Fruit fly (Drosophila melanogaster) whole organism, pupa: ENCODE data around the gene vrs.

ENCODE experiments used
- CG10348 ChIP-seq: fragments of 200-800 bp; sonication (Bioruptor generic); IDR thresholded peaks from 2 replicates; pipeline ENCODE4 v1.3.6; 2022; ENCODE audit warnings: missing biosample characterization, missing genetic modification characterization
- CG12605 ChIP-seq: fragments of 200-800 bp; sonication (Bioruptor generic); IDR thresholded peaks from 2 replicates; pipeline ENCODE4 v1.3.6; 2022; ENCODE audit warnings: missing biosample characterization, missing genetic modification characterization
- CG13204 ChIP-seq: fragments of 200-800 bp; sonication (Bioruptor generic); optimal IDR thresholded peaks from 2 replicates; lab custom pipeline; 2018; ENCODE audit warnings: missing biosample characterization, mild to moderate bottlenecking, missing genetic modification characterization, moderate library complexity
- CG14655 ChIP-seq: fragments of 200-800 bp; sonication (Bioruptor generic); optimal IDR thresholded peaks from 3 replicates; lab custom pipeline; 2017; ENCODE audit warnings: mild to moderate bottlenecking, missing biosample characterization, missing genetic modification reagents, missing genetic modification characterization
- CG15710 ChIP-seq: fragments of 200-800 bp; sonication (Bioruptor generic); optimal IDR thresholded peaks from 2 replicates; lab custom pipeline; 2018; ENCODE audit warnings: missing biosample characterization, mild to moderate bottlenecking, missing genetic modification characterization, moderate library complexity
- CG17806 ChIP-seq: fragments of 200-800 bp; sonication (Bioruptor generic); optimal IDR thresholded peaks from 2 replicates; lab custom pipeline; 2018; ENCODE audit warnings: missing biosample characterization, mild to moderate bottlenecking, missing genetic modification characterization, moderate library complexity
- CG32121 ChIP-seq: fragments of 200-800 bp; sonication (Bioruptor generic); IDR thresholded peaks from 2 replicates; pipeline ENCODE4 v1.3.6; 2022; ENCODE audit warnings: missing biosample characterization, missing genetic modification characterization
- CG34367 ChIP-seq: fragments of 200-800 bp; sonication (Bioruptor generic); optimal IDR thresholded peaks from 2 replicates; lab custom pipeline; 2018; ENCODE audit warnings: missing biosample characterization, mild to moderate bottlenecking, missing genetic modification characterization
- CG4496 ChIP-seq: fragments of 200-800 bp; sonication (Bioruptor generic); IDR thresholded peaks from 3 replicates; pipeline ENCODE4 v1.3.6; 2022; ENCODE audit warnings: missing biosample characterization, missing genetic modification characterization
- CG8159 ChIP-seq: fragments of 200-800 bp; sonication (Bioruptor generic); optimal IDR thresholded peaks from 3 replicates; lab custom pipeline; 2018; ENCODE audit warnings: missing biosample characterization, mild to moderate bottlenecking, missing genetic modification characterization, moderate library complexity
- CG8301 ChIP-seq: fragments of 200-800 bp; sonication (Bioruptor generic); optimal IDR thresholded peaks from 2 replicates; lab custom pipeline; 2018; ENCODE audit warnings: missing biosample characterization, mild to moderate bottlenecking, missing genetic modification characterization
- CG9948 ChIP-seq: fragments of 200-800 bp; sonication (Bioruptor generic); optimal IDR thresholded peaks from 2 replicates; lab custom pipeline; 2018; ENCODE audit warnings: missing biosample characterization, mild to moderate bottlenecking, missing genetic modification characterization, moderate library complexity
- D1 ChIP-seq: fragments of 200-800 bp; sonication (Bioruptor generic); optimal IDR thresholded peaks from 2 replicates; lab custom pipeline; 2018; ENCODE audit warnings: missing biosample characterization, mild to moderate bottlenecking, missing genetic modification characterization, moderate library complexity
- EcR ChIP-seq: fragments of 200-800 bp; sonication (Bioruptor generic); optimal IDR thresholded peaks from 3 replicates; lab custom pipeline; 2019; ENCODE audit warnings: missing biosample characterization, missing genetic modification characterization, mild to moderate bottlenecking, moderate library complexity, missing genetic modification reagents
- Ets98B ChIP-seq: fragments of 200-800 bp; sonication (Bioruptor generic); IDR thresholded peaks from 2 replicates; pipeline ENCODE4 v1.3.6; 2022; ENCODE audit warnings: missing biosample characterization, missing genetic modification characterization
- Pif1A ChIP-seq: fragments of 200-800 bp; sonication (Bioruptor generic); optimal IDR thresholded peaks from 3 replicates; lab custom pipeline; 2016; ENCODE audit warnings: missing biosample characterization, missing genetic modification characterization
- Pif1B ChIP-seq: fragments of 200-800 bp; sonication (Bioruptor generic); optimal IDR thresholded peaks from 3 replicates; lab custom pipeline; 2016; ENCODE audit warnings: missing biosample characterization, missing genetic modification characterization
- Snoo ChIP-seq: fragments of 200-800 bp; sonication (Bioruptor generic); optimal IDR thresholded peaks from 3 replicates; lab custom pipeline; 2017; ENCODE audit warnings: missing biosample characterization, mild to moderate bottlenecking, missing genetic modification characterization, inconsistent platforms
- fd96Ca ChIP-seq: fragments of 200-800 bp; sonication (Bioruptor generic); IDR thresholded peaks from 3 replicates; pipeline ENCODE4 v1.3.6; 2022; ENCODE audit warnings: missing biosample characterization, missing genetic modification characterization
- gl ChIP-seq: fragments of 200-800 bp; sonication (Bioruptor generic); optimal IDR thresholded peaks from 2 replicates; lab custom pipeline; 2018; ENCODE audit warnings: missing biosample characterization, mild to moderate bottlenecking, missing genetic modification characterization
- rn ChIP-seq: fragments of 200-800 bp; sonication (Bioruptor generic); IDR thresholded peaks from 2 replicates; pipeline ENCODE4 v1.3.6; 2022; ENCODE audit warnings: missing biosample characterization, missing genetic modification characterization

The vrs gene

DNA sequence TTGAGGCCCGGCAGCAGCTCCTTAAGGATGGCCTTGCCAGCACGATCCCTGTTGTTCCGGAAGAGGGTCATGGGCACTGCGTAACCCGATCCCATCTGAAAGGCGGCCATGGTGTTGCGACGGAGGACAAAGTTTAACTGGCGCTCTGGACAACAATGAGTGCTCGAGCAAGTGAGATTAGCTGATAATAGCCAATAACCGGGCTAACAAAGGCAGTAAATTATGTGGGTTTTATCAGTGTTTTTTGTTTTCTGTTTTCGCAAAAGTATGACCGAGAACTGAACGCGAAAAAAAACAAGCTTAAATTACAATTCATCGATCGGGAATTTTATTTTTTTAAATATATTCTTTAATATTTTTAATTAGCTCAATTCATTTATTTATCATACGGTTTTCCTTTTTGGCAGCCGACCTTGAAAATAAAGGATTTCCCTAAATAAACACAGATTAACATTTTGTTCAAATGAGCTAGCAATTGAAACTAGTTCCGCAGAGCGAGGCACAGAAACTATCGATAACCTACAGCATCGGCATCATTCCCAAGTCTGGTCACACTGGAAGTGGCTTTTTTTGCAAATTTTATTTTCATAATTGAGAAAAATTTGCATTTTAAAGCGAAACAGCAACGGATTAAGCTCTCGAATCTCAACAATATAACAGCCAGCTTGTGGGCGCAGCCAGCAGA, 34.0 kb upstream of the vrs start, which contains the start of the genes Dip-C and pps:
Gene Dip-C, minus strand, starts transcription at position 486 of the 685 bp plus-strand sequence.
Gene pps, plus strand, starts transcription at position 555 of the 685 bp plus-strand sequence.
- TF ChIP-seq CG17806 (tag; lab: Kevin White, UChicago) (no peak), EcR (GFP tag; lab: Kevin White, UChicago) (peak; percentile 24)

DNA sequence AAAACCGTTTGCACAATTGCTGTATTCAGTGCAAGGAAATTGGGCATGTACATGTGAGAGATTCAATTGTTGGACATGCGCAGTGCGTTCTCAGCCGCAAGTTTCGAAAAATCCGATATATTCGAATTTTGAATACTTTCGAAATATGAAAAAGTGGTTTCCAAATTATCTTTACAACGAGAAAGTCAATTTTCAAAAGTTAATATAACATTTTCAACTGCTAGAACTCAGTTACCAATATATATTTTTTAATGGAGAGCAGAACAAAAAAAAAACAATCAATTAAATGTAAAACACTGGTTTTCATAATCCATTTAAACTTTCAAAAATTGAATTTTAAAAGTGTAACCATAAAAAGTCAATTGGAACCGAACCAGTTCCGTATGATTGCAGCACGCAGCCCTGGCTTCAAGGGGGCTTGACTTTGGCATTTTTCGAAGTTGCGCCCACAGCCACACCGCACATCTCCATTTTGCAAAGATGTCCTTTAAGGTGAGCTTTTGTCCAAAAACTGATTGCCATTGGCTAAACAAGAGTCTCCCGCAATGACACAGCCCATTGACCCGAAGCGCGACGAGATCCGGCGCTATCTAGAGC, 25.0 kb upstream of the vrs start, which contains the start of the genes Scgbeta and CG17202:
Gene Scgbeta, minus strand, starts transcription at position 51 of the 597 bp plus-strand sequence.
Gene CG17202, plus strand, starts transcription at position 390 of the 597 bp plus-strand sequence.
- no peak for TF ChIP-seq EcR (GFP tag; lab: Kevin White, UChicago)
- TF ChIP-seq Ets98B (GFP tag; lab: Robert Waterston, UW): peak; percentile 22; the same call in 1 of the 2 replicates
- no peak for TF ChIP-seq CG34367 (tag; lab: Kevin White, UChicago)

DNA sequence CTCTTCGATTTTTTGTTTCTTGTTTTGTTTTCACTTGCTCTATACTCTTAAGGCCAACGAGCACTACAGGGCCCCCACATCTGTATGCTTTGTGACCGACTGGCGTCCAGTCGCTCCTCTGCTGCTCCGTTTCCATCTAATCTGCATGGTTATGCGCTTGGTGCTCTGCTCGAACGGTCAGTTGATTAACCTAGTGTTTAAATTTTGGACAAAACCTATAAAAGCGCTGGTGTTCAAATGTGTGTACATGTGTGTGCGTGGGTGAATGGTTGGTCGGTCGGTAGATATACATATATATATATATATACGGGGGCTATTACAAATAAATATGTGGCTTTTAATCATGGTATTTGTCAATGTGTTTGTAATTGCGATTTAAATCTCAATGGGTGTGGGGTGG, 23.5 kb upstream of the vrs start:
- TF ChIP-seq EcR (GFP tag; lab: Kevin White, UChicago) (peak; percentile 2), CG15710 (no peak)

DNA sequence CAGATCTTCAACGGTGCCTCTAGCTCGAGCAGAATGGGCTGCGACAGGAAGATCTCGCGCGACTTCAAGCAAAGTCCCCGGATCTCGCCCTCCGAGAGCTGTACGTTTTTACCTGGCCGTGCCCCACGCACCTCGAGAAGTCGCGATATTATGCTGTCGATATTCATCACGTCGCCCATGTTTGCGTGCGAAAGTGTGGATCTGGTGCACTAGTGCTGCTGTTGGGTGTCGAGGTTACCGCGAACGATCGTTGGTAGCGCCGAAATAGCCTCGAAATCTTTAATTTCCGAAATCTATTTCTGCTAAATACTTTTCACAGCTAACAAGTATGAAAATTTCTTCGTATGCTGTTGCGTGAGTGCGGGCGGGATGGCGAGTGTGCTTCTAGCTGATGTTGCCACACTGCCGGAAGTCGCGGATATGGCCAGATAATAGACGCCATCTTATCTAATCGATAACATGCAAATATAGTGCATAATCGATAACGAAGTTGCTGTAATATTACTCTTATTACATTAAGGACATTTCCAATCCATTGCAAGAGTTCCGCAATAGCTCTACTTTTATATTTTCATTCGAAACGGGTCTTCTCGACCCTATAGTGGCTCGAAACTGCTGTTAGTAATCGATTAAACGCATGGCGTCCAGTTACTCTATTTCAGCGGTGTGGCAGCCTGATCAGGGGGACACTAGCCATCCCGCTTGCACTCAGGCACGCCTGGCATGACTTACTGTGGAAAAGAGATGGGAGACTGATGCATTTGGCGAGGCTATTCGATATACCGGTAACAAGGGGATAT, 21.7 kb upstream of the vrs start, which contains the start of gene Pp1-87B:
Gene Pp1-87B, minus strand, starts transcription at position 408 of the 800 bp plus-strand sequence.
- TF ChIP-seq CG15710 (peak; percentile 10), Ets98B (GFP tag; lab: Robert Waterston, UW) (no peak), Snoo (peak; percentile 31), CG13204 (GFP tag; lab: Kevin White, UChicago) (no peak)

DNA sequence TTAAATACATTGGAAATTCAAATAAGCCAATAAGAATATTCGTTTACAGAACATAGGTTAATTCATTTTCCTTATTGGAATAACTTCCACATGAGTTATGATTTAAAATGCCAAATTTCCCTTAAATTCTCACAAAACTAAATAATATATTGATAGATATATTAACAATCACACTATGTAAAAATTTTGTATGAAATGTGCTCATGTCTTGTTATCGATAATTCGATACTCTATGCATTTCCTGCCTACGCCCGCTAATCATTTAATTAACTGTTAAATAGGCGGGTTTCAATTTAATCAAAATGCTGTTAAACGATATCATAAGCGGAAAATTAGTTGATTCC, 21.2 kb upstream of the vrs start, which contains the start of gene NANS:
Gene NANS, plus strand, starts transcription at position 269 of the 344 bp plus-strand sequence.
- TF ChIP-seq D1 (tag; lab: Kevin White, UChicago): no peak
- no peak for TF ChIP-seq CG10348
- no peak for TF ChIP-seq Ets98B (GFP tag; lab: Robert Waterston, UW)
- TF ChIP-seq CG17806 (tag; lab: Kevin White, UChicago): no peak
- TF ChIP-seq EcR (GFP tag; lab: Kevin White, UChicago): no peak
- TF ChIP-seq Snoo: no peak
- TF ChIP-seq CG14655 (GFP tag; lab: Kevin White, UChicago): no peak
- TF ChIP-seq CG13204 (GFP tag; lab: Kevin White, UChicago): no peak
- no peak for TF ChIP-seq gl

DNA sequence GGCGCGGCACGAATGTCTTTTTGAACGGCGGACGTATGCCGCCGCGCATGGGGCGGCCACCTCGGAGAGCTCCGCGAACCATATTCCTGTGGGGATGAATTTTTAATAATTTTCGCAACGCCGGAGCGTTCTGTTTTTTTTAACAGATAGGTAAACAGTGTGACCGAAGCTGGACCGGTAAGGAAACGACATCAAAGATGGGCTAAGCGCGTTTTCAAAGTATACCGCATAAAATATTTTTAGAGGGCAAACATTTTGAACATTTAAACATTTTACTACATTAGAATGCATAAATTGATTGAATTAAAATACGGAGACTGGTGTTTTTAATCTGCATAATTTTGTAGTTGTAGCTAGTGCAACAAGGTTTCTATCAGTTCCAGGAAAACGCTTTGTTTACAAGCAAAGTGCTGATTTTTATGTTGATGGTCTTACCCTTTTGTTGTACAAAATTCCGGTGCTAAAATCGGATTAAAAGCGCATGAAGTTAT, 18.3 kb upstream of the vrs start, which contains the start of the genes CG5641 and CG5245:
Gene CG5641, minus strand, starts transcription at position 163 of the 491 bp plus-strand sequence.
Gene CG5245, plus strand, starts transcription at position 441 of the 491 bp plus-strand sequence.
- TF ChIP-seq rn (GFP tag; lab: Robert Waterston, UW) (no peak), CG9948 (tag; lab: Kevin White, UChicago) (no peak), CG12605 (no peak), fd96Ca (GFP tag; lab: Robert Waterston, UW) (no peak), Ets98B (GFP tag; lab: Robert Waterston, UW) (no peak), EcR (GFP tag; lab: Kevin White, UChicago) (no peak), gl (no peak), D1 (tag; lab: Kevin White, UChicago) (no peak), CG13204 (GFP tag; lab: Kevin White, UChicago) (no peak), CG17806 (tag; lab: Kevin White, UChicago) (no peak), CG34367 (tag; lab: Kevin White, UChicago) (no peak), CG32121 (GFP tag; lab: Robert Waterston, UW) (no peak)

DNA sequence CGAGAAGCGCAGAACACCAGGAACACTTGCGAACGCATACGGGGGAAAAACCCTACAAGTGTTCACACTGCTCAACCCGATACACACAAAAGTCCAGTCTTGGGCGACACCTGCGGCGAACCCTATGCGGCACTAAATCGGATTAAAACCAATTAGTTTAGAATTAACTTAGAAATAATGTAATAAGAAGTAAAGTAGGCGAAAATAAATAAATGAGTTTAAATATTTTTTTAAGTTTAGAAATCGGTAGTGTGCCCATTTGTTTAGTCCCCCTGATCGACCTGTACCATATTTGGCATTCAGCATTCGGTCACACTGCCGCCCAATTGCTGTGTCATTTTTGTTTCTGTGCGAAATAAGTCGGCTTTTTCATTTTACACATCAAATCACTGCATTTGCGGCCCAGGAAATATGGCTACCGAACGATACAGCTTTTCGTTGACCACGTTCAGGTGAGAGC, 16.4 kb upstream of the vrs start, which contains the start of gene Prosalpha2:
Gene Prosalpha2, plus strand, starts transcription at position 292 of the 460 bp plus-strand sequence.
- TF ChIP-seq CG9948 (tag; lab: Kevin White, UChicago): peak; percentile 16
- peak; percentile 9 for TF ChIP-seq CG15710
- TF ChIP-seq gl: no peak
- TF ChIP-seq Pif1A (GFP tag; lab: Kevin White, UChicago): no peak

DNA sequence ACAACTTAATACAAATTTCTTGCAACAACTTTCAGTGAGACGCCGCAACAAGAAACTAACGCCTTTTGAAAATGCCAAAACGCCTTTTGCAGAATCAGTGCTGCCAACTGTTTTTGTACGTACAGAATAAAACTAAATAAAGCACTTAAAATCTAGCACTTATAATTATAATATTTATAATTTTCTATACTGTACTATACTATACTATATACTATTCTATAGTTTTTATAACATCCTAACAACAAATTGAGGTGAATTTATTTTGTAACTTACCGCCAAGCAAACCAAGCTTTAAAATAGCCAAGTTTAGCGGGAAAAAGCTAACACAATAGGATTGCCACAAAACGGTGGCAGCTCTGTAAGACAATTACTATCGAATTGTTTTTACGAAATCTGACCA, 13.7 kb upstream of the vrs start, which contains the start of the genes Aos1 and Srlp:
Gene Aos1, minus strand, starts transcription at position 59 of the 400 bp plus-strand sequence.
Gene Srlp, plus strand, starts transcription at position 335 of the 400 bp plus-strand sequence.
- TF ChIP-seq CG15710 (peak; percentile 63), CG34367 (tag; lab: Kevin White, UChicago) (no peak), CG12605 (no peak), CG4496 (GFP tag; lab: Robert Waterston, UW) (no peak), CG8301 (tag; lab: Kevin White, UChicago) (no peak), rn (GFP tag; lab: Robert Waterston, UW) (no peak), D1 (tag; lab: Kevin White, UChicago) (no peak), CG9948 (tag; lab: Kevin White, UChicago) (peak; percentile 41), CG13204 (GFP tag; lab: Kevin White, UChicago) (no peak), EcR (GFP tag; lab: Kevin White, UChicago) (no peak), fd96Ca (GFP tag; lab: Robert Waterston, UW) (no peak), CG14655 (GFP tag; lab: Kevin White, UChicago) (no peak), Snoo (peak; percentile 32), Pif1A (GFP tag; lab: Kevin White, UChicago) (no peak), Ets98B (GFP tag; lab: Robert Waterston, UW) (no peak), CG17806 (tag; lab: Kevin White, UChicago) (peak; percentile 35), gl (no peak), CG32121 (GFP tag; lab: Robert Waterston, UW) (0 out of 2 replicates have a peak, but pooled peaks have one; percentile 29), CG8159 (tag; lab: Kevin White, UChicago) (no peak), Pif1B (no peak), CG10348 (no peak)
